ENCODE assay signal across 1 fruit fly cellular context in the genomic region with DNA sequence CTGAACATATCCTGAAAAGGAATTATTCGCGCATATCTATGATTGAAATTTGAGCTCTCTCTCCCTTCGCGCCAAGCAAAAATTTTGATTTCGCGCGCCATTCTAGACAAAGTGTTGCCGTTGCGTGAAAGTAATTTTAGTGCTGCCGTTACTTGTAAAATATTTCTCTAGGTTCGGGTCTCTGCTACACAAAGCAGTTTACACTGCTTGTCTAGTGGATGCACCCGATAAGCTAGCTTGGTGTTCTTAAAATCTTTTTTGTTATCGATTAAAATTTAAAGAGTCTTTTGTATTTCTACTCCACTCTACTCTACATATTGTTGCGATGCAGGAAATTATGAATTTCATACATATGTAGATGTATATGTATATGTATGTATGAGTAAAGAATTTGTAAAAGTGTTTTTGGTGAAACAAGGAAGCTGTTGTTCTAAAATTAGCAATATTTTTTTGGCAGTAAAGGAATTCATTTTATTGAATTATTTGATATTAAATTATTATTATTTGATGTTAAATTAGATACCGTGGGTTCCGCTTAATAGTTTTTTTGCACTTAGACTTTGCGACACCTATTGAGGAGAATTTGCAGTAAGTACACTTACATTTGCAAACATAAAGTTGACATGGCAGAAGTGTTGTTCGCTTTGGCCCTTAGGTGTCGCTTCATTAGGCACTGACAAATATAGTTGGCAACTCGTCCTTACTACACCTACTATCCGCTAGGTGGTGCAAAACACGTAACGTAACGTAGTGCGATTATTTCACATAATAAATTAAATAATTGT.
A peak's percentile ranks its signal among the peaks of the same experiment; 100 is the strongest.
TF ChIP-seq lines count a peak whose summit lies in the region.

No protein-coding gene starts in this region.

TF ChIP-seq in whole organism, embryonic, 481 proteins besides CTCF, POLR2A, EP300 and RAD21 (continued from another document):
- TF ChIP-seq sr (GFP tag; IDR thresholded peaks at IDR 0.05; lab: Robert Waterston, UW) = peak; percentile 41; the same call in 2 of the 3 replicates
- TF ChIP-seq Awh (GFP tag; IDR thresholded peaks at IDR 0.05; lab: Robert Waterston, UW) = peak; percentile 46
- peak; percentile 45 for TF ChIP-seq CG14014 (GFP tag; IDR thresholded peaks at IDR 0.05; lab: Robert Waterston, UW)
- TF ChIP-seq CG9215 (GFP tag; IDR thresholded peaks at IDR 0.05; lab: Robert Waterston, UW) = peak; percentile 49
- TF ChIP-seq Fer3 (tag; optimal IDR thresholded peaks at IDR 0.05; lab: Kevin White, UChicago) = peak; percentile 69
- peak; percentile 61 for TF ChIP-seq CG9876 (GFP tag; optimal IDR thresholded peaks at IDR 0.05; lab: Kevin White, UChicago)
- peak; percentile 61 for TF ChIP-seq bab2 (GFP tag; optimal IDR thresholded peaks at IDR 0.05; lab: Kevin White, UChicago)
- TF ChIP-seq hkb (optimal IDR thresholded peaks at IDR 0.05; lab: Kevin White, UChicago) = no peak
- peak; percentile 69 for TF ChIP-seq hkb (GFP tag; IDR thresholded peaks at IDR 0.05; lab: Robert Waterston, UW)
- peak; percentile 28 for TF ChIP-seq CG7556 (GFP tag; optimal IDR thresholded peaks at IDR 0.05; lab: Kevin White, UChicago)
- TF ChIP-seq Neu2 (GFP tag; optimal IDR thresholded peaks at IDR 0.05; lab: Kevin White, UChicago; ENCODE audit: borderline replicate concordance) = no peak
- peak; percentile 72 for TF ChIP-seq Ptx1 (GFP tag; IDR thresholded peaks at IDR 0.05; lab: Robert Waterston, UW)
- TF ChIP-seq CG13123 (GFP tag; optimal IDR thresholded peaks at IDR 0.05; lab: Kevin White, UChicago) = no peak
- TF ChIP-seq CG12219 (GFP tag; optimal IDR thresholded peaks at IDR 0.05; lab: Kevin White, UChicago) = peak; percentile 73
- TF ChIP-seq Ada2b (GFP tag; IDR thresholded peaks at IDR 0.05; lab: Robert Waterston, UW) = no peak
- TF ChIP-seq Hand (GFP tag; optimal IDR thresholded peaks at IDR 0.05; lab: Kevin White, UChicago) = no peak
- peak; percentile 51 for TF ChIP-seq Taf1 (GFP tag; IDR thresholded peaks at IDR 0.05; lab: Robert Waterston, UW)
- TF ChIP-seq psq (GFP tag; optimal IDR thresholded peaks at IDR 0.05; lab: Kevin White, UChicago) = no peak
- TF ChIP-seq fru (optimal IDR thresholded peaks at IDR 0.05; lab: Kevin White, UChicago) = no peak
- TF ChIP-seq yki (optimal IDR thresholded peaks at IDR 0.05; lab: Kevin White, UChicago) = peak; percentile 33
- TF ChIP-seq Ravus (GFP tag; IDR thresholded peaks at IDR 0.05; lab: Robert Waterston, UW) = no peak
- no peak for TF ChIP-seq CG8924 (tag; optimal IDR thresholded peaks at IDR 0.05; lab: Kevin White, UChicago)
- TF ChIP-seq nerfin-2 (GFP tag; IDR thresholded peaks at IDR 0.05; lab: Robert Waterston, UW; ENCODE audit: partially characterized antibody) = no peak
- TF ChIP-seq CG8290 (GFP tag; optimal IDR thresholded peaks at IDR 0.05; lab: Kevin White, UChicago) = peak; percentile 19
- peak; percentile 26 to 87 for TF ChIP-seq CG8290 (tag; optimal IDR thresholded peaks at IDR 0.05; lab: Kevin White, UChicago)
- TF ChIP-seq Nf-YA (GFP tag; IDR thresholded peaks at IDR 0.05; lab: Robert Waterston, UW) = no peak
- TF ChIP-seq schlank (tag; optimal IDR thresholded peaks at IDR 0.05; lab: Kevin White, UChicago) = no peak
- TF ChIP-seq Dp (GFP tag; optimal IDR thresholded peaks at IDR 0.05; lab: Kevin White, UChicago) = peak; percentile 99
- TF ChIP-seq CG12391 (tag; optimal IDR thresholded peaks at IDR 0.05; lab: Kevin White, UChicago) = peak; percentile 48
- peak; percentile 75 for TF ChIP-seq mirr (GFP tag; optimal IDR thresholded peaks at IDR 0.05; lab: Kevin White, UChicago)
- TF ChIP-seq CG6175 (GFP tag; IDR thresholded peaks at IDR 0.05; lab: Robert Waterston, UW) = no peak
- no peak for TF ChIP-seq Stat92E (GFP tag; optimal IDR thresholded peaks at IDR 0.05; lab: Kevin White, UChicago)
- peak; percentile 31 for TF ChIP-seq HLH54F (GFP tag; optimal IDR thresholded peaks at IDR 0.05; lab: Kevin White, UChicago)
- TF ChIP-seq Sry-β (GFP tag; optimal IDR thresholded peaks at IDR 0.05; lab: Kevin White, UChicago) = no peak
- TF ChIP-seq Dip2 (GFP tag; IDR thresholded peaks at IDR 0.05; lab: Robert Waterston, UW) = peak; percentile 74
- peak; percentile 77 for TF ChIP-seq CG11085 (GFP tag; IDR thresholded peaks at IDR 0.05; lab: Robert Waterston, UW)
- TF ChIP-seq Bgb (GFP tag; IDR thresholded peaks at IDR 0.05; lab: Robert Waterston, UW; ENCODE audit: partially characterized antibody) = peak; percentile 74
- peak; percentile 73 for TF ChIP-seq CG13287 (GFP tag; IDR thresholded peaks at IDR 0.05; lab: Robert Waterston, UW; ENCODE audit: partially characterized antibody)
- TF ChIP-seq CG18764 (GFP tag; optimal IDR thresholded peaks at IDR 0.05; lab: Kevin White, UChicago) = peak; percentile 63
- peak; percentile 63 for TF ChIP-seq kah (GFP tag; optimal IDR thresholded peaks at IDR 0.05; lab: Kevin White, UChicago)
- TF ChIP-seq CG7963 (GFP tag; IDR thresholded peaks at IDR 0.05; lab: Robert Waterston, UW; ENCODE audit: partially characterized antibody) = no peak
- TF ChIP-seq CG15696 (tag; optimal IDR thresholded peaks at IDR 0.05; lab: Kevin White, UChicago) = peak; percentile 75
- peak; percentile 23 for TF ChIP-seq CrebB (tag; optimal IDR thresholded peaks at IDR 0.05; lab: Kevin White, UChicago)
- TF ChIP-seq CG6791 (GFP tag; IDR thresholded peaks at IDR 0.05; lab: Robert Waterston, UW; ENCODE audit: partially characterized antibody) = peak; percentile 56; the same call in 1 of the 3 replicates
- TF ChIP-seq CG32532 (GFP tag; IDR thresholded peaks at IDR 0.05; lab: Robert Waterston, UW) = peak; percentile 81
- 0 out of 3 replicates have a peak, but pooled peaks have one; percentile 62 for TF ChIP-seq CG2199 (GFP tag; IDR thresholded peaks at IDR 0.05; lab: Robert Waterston, UW)
- TF ChIP-seq Xrp1 (GFP tag; IDR thresholded peaks at IDR 0.05; lab: Robert Waterston, UW) = peak; percentile 71
- TF ChIP-seq Opbp (GFP tag; IDR thresholded peaks at IDR 0.05; lab: Robert Waterston, UW; ENCODE audit: partially characterized antibody) = peak; percentile 61; the same call in 2 of the 3 replicates
- TF ChIP-seq eyg (GFP tag; optimal IDR thresholded peaks at IDR 0.05; lab: Kevin White, UChicago) = peak; percentile 40
- TF ChIP-seq CG42726 (GFP tag; IDR thresholded peaks at IDR 0.05; lab: Robert Waterston, UW; ENCODE audit: partially characterized antibody) = peak; percentile 87
- peak; percentile 49 for TF ChIP-seq CG4328 (GFP tag; optimal IDR thresholded peaks at IDR 0.05; lab: Kevin White, UChicago)
- peak; percentile 37 for TF ChIP-seq CG1647 (GFP tag; optimal IDR thresholded peaks at IDR 0.05; lab: Kevin White, UChicago)
- TF ChIP-seq CG14860 (GFP tag; IDR thresholded peaks at IDR 0.05; lab: Robert Waterston, UW; ENCODE audit: partially characterized antibody) = peak; percentile 52; the same call in 2 of the 3 replicates
- no peak for TF ChIP-seq slou (GFP tag; optimal IDR thresholded peaks at IDR 0.05; lab: Kevin White, UChicago)
- no peak for TF ChIP-seq CG15479 (GFP tag; optimal IDR thresholded peaks at IDR 0.05; lab: Kevin White, UChicago)
- TF ChIP-seq Aef1 (GFP tag; IDR thresholded peaks at IDR 0.05; lab: Robert Waterston, UW) = peak; percentile 63
- peak; percentile 100 for TF ChIP-seq CG9437 (GFP tag; optimal IDR thresholded peaks at IDR 0.05; lab: Kevin White, UChicago)
- TF ChIP-seq repo (GFP tag; optimal IDR thresholded peaks at IDR 0.05; lab: Kevin White, UChicago) = peak; percentile 67
- peak; percentile 75; the same call in 2 of the 3 replicates for TF ChIP-seq Mrtf (GFP tag; IDR thresholded peaks at IDR 0.05; lab: Robert Waterston, UW)
- peak; percentile 60 for TF ChIP-seq CG4730 (GFP tag; IDR thresholded peaks at IDR 0.05; lab: Robert Waterston, UW)
- TF ChIP-seq ap (GFP tag; IDR thresholded peaks at IDR 0.05; lab: Robert Waterston, UW) = 0 out of 2 replicates have a peak, but pooled peaks have one; percentile 15
- TF ChIP-seq jumu (GFP tag; optimal IDR thresholded peaks at IDR 0.05; lab: Kevin White, UChicago) = peak; percentile 62
- no peak for TF ChIP-seq toy (GFP tag; IDR thresholded peaks at IDR 0.05; lab: Robert Waterston, UW)
- TF ChIP-seq cg (GFP tag; optimal IDR thresholded peaks at IDR 0.05; lab: Kevin White, UChicago) = no peak
- TF ChIP-seq sens-2 (GFP tag; IDR thresholded peaks at IDR 0.05; lab: Robert Waterston, UW) = 0 out of 2 replicates have a peak, but pooled peaks have one; percentile 4
- peak; percentile 33 for TF ChIP-seq Nf-YC (tag; optimal IDR thresholded peaks at IDR 0.05; lab: Kevin White, UChicago)
- 0 out of 3 replicates have a peak, but pooled peaks have one; percentile 31 for TF ChIP-seq CG11093 (GFP tag; IDR thresholded peaks at IDR 0.05; lab: Robert Waterston, UW)
- TF ChIP-seq pum (GFP tag; optimal IDR thresholded peaks at IDR 0.05; lab: Kevin White, UChicago) = peak; percentile 68
- peak; percentile 75 for TF ChIP-seq HLH3B (GFP tag; IDR thresholded peaks at IDR 0.05; lab: Robert Waterston, UW)
- TF ChIP-seq CG14667 (GFP tag; IDR thresholded peaks at IDR 0.05; lab: Robert Waterston, UW) = peak; percentile 56; the same call in 1 of the 2 replicates
- no peak for TF ChIP-seq vnd (GFP tag; IDR thresholded peaks at IDR 0.05; lab: Robert Waterston, UW; ENCODE audit: partially characterized antibody)
- TF ChIP-seq crc (GFP tag; optimal IDR thresholded peaks at IDR 0.05; lab: Kevin White, UChicago) = peak; percentile 18
TF ChIP-seq in whole organism, embryonic: peak in this region for 328.
